Comparison of ENCODE assay signal across 1 worm cellular context in the genomic region with DNA sequence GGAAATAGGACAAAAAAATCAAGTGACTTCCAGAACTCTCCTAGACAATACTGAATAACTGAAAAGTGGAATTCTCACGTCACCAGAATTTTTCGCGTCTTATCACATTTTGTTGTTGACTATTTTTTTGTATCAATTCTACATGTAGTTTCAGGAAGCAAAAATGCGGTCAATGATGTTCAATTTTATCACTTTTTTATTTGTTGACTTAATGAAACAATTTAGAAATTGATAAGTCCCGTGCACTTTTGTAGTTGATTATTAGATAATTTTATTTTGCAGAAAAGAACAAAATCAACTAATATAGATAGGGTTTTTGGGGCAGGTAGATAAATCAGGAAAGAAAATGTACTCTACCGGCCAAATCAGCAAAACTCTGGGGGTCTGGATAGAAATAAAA.
A peak's percentile ranks its signal among the peaks of the same experiment; 100 is the strongest.
TF ChIP-seq lines count a peak whose summit lies in the region.

No protein-coding gene starts in this region.

TF ChIP-seq in whole organism, L4 larva, 104 proteins besides CTCF, POLR2A, EP300 and RAD21 (continued from another document):
- peak; percentile 5 for TF ChIP-seq hlh-30 (tag; optimal IDR thresholded peaks at IDR 0.05; lab: Kevin White, UChicago; ENCODE audit: insufficient read depth)
- no peak for TF ChIP-seq madf-5 (GFP tag; IDR thresholded peaks at IDR 0.05; lab: Robert Waterston, UW)
- no peak for TF ChIP-seq dpl-1 (GFP tag; optimal IDR thresholded peaks at IDR 0.05; lab: Kevin White, UChicago)
- peak; percentile 34 for TF ChIP-seq hlh-11 (tag; optimal IDR thresholded peaks at IDR 0.05; lab: Kevin White, UChicago)
- TF ChIP-seq pha-4 (GFP tag; IDR thresholded peaks at IDR 0.05; lab: Robert Waterston, UW), result no peak
- no peak for TF ChIP-seq pha-4 (tag; optimal IDR thresholded peaks at IDR 0.05; lab: Kevin White, UChicago)
- TF ChIP-seq rbr-2 (tag; optimal IDR thresholded peaks at IDR 0.05; lab: Kevin White, UChicago), result no peak
- no peak for TF ChIP-seq F10B5.3 (tag; optimal IDR thresholded peaks at IDR 0.05; lab: Kevin White, UChicago)
- TF ChIP-seq php-3 (GFP tag; IDR thresholded peaks at IDR 0.05; lab: Robert Waterston, UW), result peak; percentile 54; the same call in 1 of the 2 replicates
- TF ChIP-seq F44E2.7 (GFP tag; IDR thresholded peaks at IDR 0.05; lab: Robert Waterston, UW), result no peak
- TF ChIP-seq nhr-76 (tag; optimal IDR thresholded peaks at IDR 0.05; lab: Kevin White, UChicago), result no peak
- no peak for TF ChIP-seq lim-7 (GFP tag; IDR thresholded peaks at IDR 0.05; lab: Robert Waterston, UW)
- no peak for TF ChIP-seq ZK337.2 (GFP tag; IDR thresholded peaks at IDR 0.05; lab: Robert Waterston, UW)
- no peak for TF ChIP-seq F37D6.2 (tag; optimal IDR thresholded peaks at IDR 0.05; lab: Kevin White, UChicago)
- TF ChIP-seq Y75B8A.6 (GFP tag; IDR thresholded peaks at IDR 0.05; lab: Robert Waterston, UW), result no peak
- TF ChIP-seq ZK546.5 (tag; optimal IDR thresholded peaks at IDR 0.05; lab: Kevin White, UChicago), result no peak
- no peak for TF ChIP-seq nhr-41 (GFP tag; IDR thresholded peaks at IDR 0.05; lab: Robert Waterston, UW)
- TF ChIP-seq spr-1 (tag; optimal IDR thresholded peaks at IDR 0.05; lab: Kevin White, UChicago), result no peak
- no peak for TF ChIP-seq ceh-28 (tag; optimal IDR thresholded peaks at IDR 0.05; lab: Kevin White, UChicago)
- TF ChIP-seq ceh-32 (tag; optimal IDR thresholded peaks at IDR 0.05; lab: Kevin White, UChicago; ENCODE audit: poor library complexity), result no peak
- no peak for TF ChIP-seq nhr-48 (tag; optimal IDR thresholded peaks at IDR 0.05; lab: Kevin White, UChicago)
- no peak for TF ChIP-seq vab-7 (GFP tag; IDR thresholded peaks at IDR 0.05; lab: Robert Waterston, UW)
- TF ChIP-seq Y105C5A.15 (GFP tag; IDR thresholded peaks at IDR 0.05; lab: Robert Waterston, UW), result no peak
- no peak for TF ChIP-seq nhr-237 (tag; optimal IDR thresholded peaks at IDR 0.05; lab: Kevin White, UChicago)
- no peak for TF ChIP-seq ceh-44 (GFP tag; IDR thresholded peaks at IDR 0.05; lab: Robert Waterston, UW)
